Fruit fly (Drosophila melanogaster) whole organism, prepupa: ENCODE data around the gene Rac1.

Source experiments
- Blimp-1 ChIP-seq: fragments of 200-800 bp; sonication (Bioruptor generic); optimal IDR thresholded peaks from 3 replicates; lab custom pipeline; 2017; ENCODE audit warnings: missing biosample characterization, missing genetic modification characterization, mild to moderate bottlenecking, moderate library complexity, missing genetic modification reagents
- CG10631 ChIP-seq: fragments of 200-800 bp; sonication (Bioruptor generic); optimal IDR thresholded peaks from 2 replicates; lab custom pipeline; 2016; ENCODE audit warnings: missing biosample characterization, missing genetic modification characterization
- CG10669 ChIP-seq: fragments of 200-800 bp; sonication (Bioruptor generic); optimal IDR thresholded peaks from 3 replicates; lab custom pipeline; 2018; ENCODE audit warnings: missing biosample characterization, mild to moderate bottlenecking, missing genetic modification characterization, moderate library complexity
- CG11294 ChIP-seq: fragments of 200-800 bp; sonication (Bioruptor generic); IDR thresholded peaks from 2 replicates; pipeline ENCODE4 v1.3.6; 2022; ENCODE audit warnings: missing biosample characterization, missing genetic modification characterization
- CG11762 ChIP-seq: fragments of 200-800 bp; sonication (Bioruptor generic); optimal IDR thresholded peaks from 3 replicates; lab custom pipeline; 2016; ENCODE audit warnings: missing biosample characterization, missing genetic modification characterization; ENCODE audit not compliant: insufficient read depth
- CG11902 ChIP-seq: fragments of 200-800 bp; sonication (Bioruptor generic); optimal IDR thresholded peaks from 3 replicates; lab custom pipeline; 2016; ENCODE audit warnings: missing biosample characterization, missing genetic modification characterization
- CG15336 ChIP-seq: fragments of 200-800 bp; sonication (Bioruptor generic); IDR thresholded peaks from 2 replicates; pipeline ENCODE4 v1.3.6; 2022; ENCODE audit warnings: missing biosample characterization, missing genetic modification characterization
- CG16779 ChIP-seq: fragments of 200-800 bp; sonication (Bioruptor generic); optimal IDR thresholded peaks from 3 replicates; lab custom pipeline; 2017; ENCODE audit warnings: missing biosample characterization, mild to moderate bottlenecking, missing genetic modification characterization
- CG3032 ChIP-seq: fragments of 200-800 bp; optimal IDR thresholded peaks from 2 replicates; lab custom pipeline; 2019; ENCODE audit warnings: missing biosample characterization, mild to moderate bottlenecking, missing genetic modification characterization, moderate library complexity
- CG31627 ChIP-seq: fragments of 200-800 bp; sonication (Bioruptor generic); optimal IDR thresholded peaks from 3 replicates; lab custom pipeline; 2016; ENCODE audit warnings: missing biosample characterization, missing genetic modification characterization
- CG32006 ChIP-seq: fragments of 200-800 bp; sonication (Bioruptor generic); optimal IDR thresholded peaks from 3 replicates; lab custom pipeline; 2017; ENCODE audit warnings: missing biosample characterization, mild to moderate bottlenecking, missing genetic modification characterization
- CG34406 ChIP-seq: fragments of 200-800 bp; sonication (Bioruptor generic); optimal IDR thresholded peaks from 3 replicates; lab custom pipeline; 2016; ENCODE audit warnings: missing biosample characterization, missing genetic modification characterization
- CG3919 ChIP-seq: fragments of 200-800 bp; sonication (Bioruptor generic); optimal IDR thresholded peaks from 3 replicates; lab custom pipeline; 2016; ENCODE audit warnings: missing biosample characterization, missing genetic modification characterization
- CG6163 ChIP-seq: fragments of 200-800 bp; sonication (Bioruptor generic); IDR thresholded peaks from 3 replicates; pipeline ENCODE4 v1.3.6; 2022; ENCODE audit warnings: missing biosample characterization, missing genetic modification characterization
- CG6276 ChIP-seq: fragments of 200-800 bp; sonication (Bioruptor generic); optimal IDR thresholded peaks from 2 replicates; lab custom pipeline; 2017; ENCODE audit warnings: missing biosample characterization, mild to moderate bottlenecking, missing genetic modification characterization
- CG6792 ChIP-seq: fragments of 200-800 bp; sonication (Bioruptor generic); optimal IDR thresholded peaks from 3 replicates; lab custom pipeline; 2016; ENCODE audit warnings: missing biosample characterization, missing genetic modification characterization
- CG6808 ChIP-seq: fragments of 200-800 bp; sonication (Bioruptor generic); optimal IDR thresholded peaks from 3 replicates; lab custom pipeline; 2017; ENCODE audit warnings: missing biosample characterization, missing genetic modification characterization, mild to moderate bottlenecking, moderate library complexity, missing genetic modification reagents
- CG7368 ChIP-seq: fragments of 200-800 bp; sonication (Bioruptor generic); optimal IDR thresholded peaks from 3 replicates; lab custom pipeline; 2016; ENCODE audit warnings: missing biosample characterization, missing genetic modification characterization
- CG8119 ChIP-seq: fragments of 200-800 bp; sonication (Bioruptor generic); IDR thresholded peaks from 3 replicates; pipeline ENCODE4 v1.3.6; 2022; ENCODE audit warnings: missing biosample characterization, missing genetic modification characterization
- CG8319 ChIP-seq: fragments of 200-800 bp; sonication (Bioruptor generic); optimal IDR thresholded peaks from 3 replicates; lab custom pipeline; 2016; ENCODE audit warnings: missing biosample characterization, missing genetic modification characterization
- CG9139 ChIP-seq: fragments of 200-800 bp; sonication (Bioruptor generic); optimal IDR thresholded peaks from 3 replicates; lab custom pipeline; 2017; ENCODE audit warnings: missing biosample characterization, mild to moderate bottlenecking, missing genetic modification characterization
- Eip75B ChIP-seq: fragments of 200-800 bp; sonication (Bioruptor generic); optimal IDR thresholded peaks from 3 replicates; lab custom pipeline; 2016; ENCODE audit warnings: missing biosample characterization, missing genetic modification characterization
- Eip78C ChIP-seq: fragments of 200-800 bp; sonication (Bioruptor generic); peaks from one replicate; lab custom pipeline; 2016; ENCODE audit warnings: missing biosample characterization, missing genetic modification characterization
- Ets21C ChIP-seq: fragments of 200-800 bp; sonication (Bioruptor generic); optimal IDR thresholded peaks from 3 replicates; lab custom pipeline; 2016; ENCODE audit warnings: missing biosample characterization, missing genetic modification characterization
- Ets96B ChIP-seq: fragments of 200-800 bp; optimal IDR thresholded peaks from 2 replicates; lab custom pipeline; 2019; ENCODE audit warnings: missing biosample characterization, mild to moderate bottlenecking, missing genetic modification characterization, moderate library complexity
- Gug ChIP-seq: fragments of 200-800 bp; sonication (Bioruptor generic); IDR thresholded peaks from 2 replicates; pipeline ENCODE4 v1.3.6; 2022; ENCODE audit warnings: missing biosample characterization, missing genetic modification characterization
- Hr38 ChIP-seq: sonication (Bioruptor generic); optimal IDR thresholded peaks from 2 replicates; lab custom pipeline; 2016; ENCODE audit warnings: missing biosample characterization, missing genetic modification characterization
- Hr39 ChIP-seq: fragments of 200-800 bp; sonication (Bioruptor generic); optimal IDR thresholded peaks from 2 replicates; lab custom pipeline; 2016; ENCODE audit warnings: missing biosample characterization, missing genetic modification characterization
- Hr4 ChIP-seq: fragments of 200-800 bp; sonication (Bioruptor generic); optimal IDR thresholded peaks from 3 replicates; lab custom pipeline; 2016; ENCODE audit warnings: missing biosample characterization, missing genetic modification characterization
- Lpt ChIP-seq: fragments of 200-800 bp; sonication (Bioruptor generic); optimal IDR thresholded peaks from 3 replicates; lab custom pipeline; 2016; ENCODE audit warnings: missing biosample characterization, missing genetic modification characterization
- Met ChIP-seq: fragments of 200-800 bp; sonication (Bioruptor generic); optimal IDR thresholded peaks from 3 replicates; lab custom pipeline; 2016; ENCODE audit warnings: missing biosample characterization, missing genetic modification characterization
- OdsH ChIP-seq: fragments of 200-800 bp; sonication (Bioruptor generic); optimal IDR thresholded peaks from 3 replicates; lab custom pipeline; 2016; ENCODE audit warnings: missing biosample characterization, missing genetic modification characterization
- Sox102F ChIP-seq: fragments of 200-800 bp; sonication (Bioruptor generic); optimal IDR thresholded peaks from 2 replicates; lab custom pipeline; 2016; ENCODE audit warnings: missing biosample characterization, mild to moderate bottlenecking, missing genetic modification characterization
- Sox14 ChIP-seq: fragments of 200-800 bp; sonication (Bioruptor generic); optimal IDR thresholded peaks from 3 replicates; lab custom pipeline; 2016; ENCODE audit warnings: missing biosample characterization, missing genetic modification characterization
- Sox15 ChIP-seq: fragments of 200-800 bp; sonication (Bioruptor generic); optimal IDR thresholded peaks from 3 replicates; lab custom pipeline; 2016; ENCODE audit warnings: missing biosample characterization, missing genetic modification characterization
- achi ChIP-seq: fragments of 200-800 bp; sonication (Bioruptor generic); optimal IDR thresholded peaks from 3 replicates; lab custom pipeline; 2016; ENCODE audit warnings: missing biosample characterization, missing genetic modification characterization
- acj6 ChIP-seq: fragments of 200-800 bp; sonication (Bioruptor generic); optimal IDR thresholded peaks from 3 replicates; lab custom pipeline; 2016; ENCODE audit warnings: missing biosample characterization, missing genetic modification characterization
- cyc ChIP-seq: fragments of 200-800 bp; sonication (Bioruptor generic); optimal IDR thresholded peaks from 3 replicates; lab custom pipeline; 2016; ENCODE audit warnings: missing biosample characterization, missing genetic modification characterization
- dac ChIP-seq: fragments of 200-800 bp; sonication (Bioruptor generic); optimal IDR thresholded peaks from 2 replicates; lab custom pipeline; 2017; ENCODE audit warnings: missing biosample characterization, mild to moderate bottlenecking, missing genetic modification characterization
- dsx ChIP-seq: fragments of 200-800 bp; optimal IDR thresholded peaks from 3 replicates; lab custom pipeline; 2019; ENCODE audit warnings: missing biosample characterization, mild to moderate bottlenecking, missing genetic modification characterization, moderate library complexity; ENCODE audit not compliant: poor library complexity, severe bottlenecking
- eg ChIP-seq: fragments of 200-800 bp; sonication (Bioruptor generic); IDR thresholded peaks from 3 replicates; pipeline ENCODE4 v1.3.6; 2022; ENCODE audit warnings: missing biosample characterization, missing genetic modification characterization
- esn ChIP-seq: fragments of 200-800 bp; sonication (Bioruptor generic); optimal IDR thresholded peaks from 2 replicates; lab custom pipeline; 2016; ENCODE audit warnings: missing biosample characterization, mild to moderate bottlenecking, missing genetic modification characterization, moderate library complexity
- lz ChIP-seq: fragments of 200-800 bp; sonication (Bioruptor generic); optimal IDR thresholded peaks from 3 replicates; lab custom pipeline; 2016; ENCODE audit warnings: missing biosample characterization, missing genetic modification characterization
- spab ChIP-seq: fragments of 200-800 bp; sonication (Bioruptor generic); optimal IDR thresholded peaks from 2 replicates; lab custom pipeline; 2017; ENCODE audit warnings: missing biosample characterization, mild to moderate bottlenecking, missing genetic modification characterization, missing genetic modification reagents
- svp ChIP-seq: fragments of 200-800 bp; sonication (Bioruptor generic); peaks from one replicate; lab custom pipeline; 2016; ENCODE audit warnings: missing biosample characterization, missing genetic modification characterization
- topi ChIP-seq: fragments of 200-800 bp; sonication (Bioruptor generic); optimal IDR thresholded peaks from 3 replicates; lab custom pipeline; 2016; ENCODE audit warnings: missing biosample characterization, missing genetic modification characterization
- vri ChIP-seq: fragments of 200-800 bp; sonication (Bioruptor generic); optimal IDR thresholded peaks from 3 replicates; lab custom pipeline; 2016; ENCODE audit warnings: missing biosample characterization, mild to moderate bottlenecking, missing genetic modification characterization

Gene Rac1

dm6 chr3L:1335989-1336961 lies 33.8 kb upstream of the Rac1 start (continued):
- TF ChIP-seq Gug (GFP tag; lab: Robert Waterston, UW) (no peak), CG10631 (no peak), CG32006 (no peak), CG9139 (GFP tag; lab: Kevin White, UChicago) (no peak), Met (GFP tag; lab: Kevin White, UChicago) (no peak), spab (GFP tag; lab: Kevin White, UChicago) (no peak), Sox102F (no peak), OdsH (GFP tag; lab: Kevin White, UChicago) (no peak), CG6276 (GFP tag; lab: Kevin White, UChicago) (no peak), Eip78C (peak; percentile 64), CG6808 (GFP tag; lab: Kevin White, UChicago) (no peak), Ets96B (tag; lab: Kevin White, UChicago) (no peak), dac (GFP tag; lab: Kevin White, UChicago) (no peak), CG16779 (tag; lab: Kevin White, UChicago) (no peak), Sox15 (GFP tag; lab: Kevin White, UChicago) (no peak)

DNA sequence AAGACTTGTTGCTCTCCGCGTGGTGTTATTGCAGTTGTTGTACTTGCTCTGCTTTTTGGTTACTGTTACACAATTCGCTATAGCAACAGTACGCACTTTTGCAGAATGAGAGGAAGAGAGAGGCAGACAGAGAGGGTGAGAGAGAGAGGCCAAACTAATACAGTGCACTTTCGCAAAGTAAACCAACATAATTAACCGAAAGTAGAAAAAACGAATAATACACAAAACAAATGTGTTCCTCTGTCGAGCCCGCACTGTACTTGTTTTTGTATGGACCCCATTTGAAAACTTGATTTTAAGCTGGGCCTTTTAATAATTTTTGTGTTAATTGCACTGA lies 32.9 kb upstream of the Rac1 start:
- TF ChIP-seq Sox14 (GFP tag; lab: Kevin White, UChicago) (peak; percentile 67), lz (GFP tag; lab: Kevin White, UChicago) (peak; percentile 61), Hr4 (peak; percentile 86), CG8319 (no peak), Ets96B (tag; lab: Kevin White, UChicago) (no peak), dac (GFP tag; lab: Kevin White, UChicago) (peak; percentile 27), Lpt (GFP tag; lab: Kevin White, UChicago) (peak; percentile 62), topi (GFP tag; lab: Kevin White, UChicago) (peak; percentile 63), Sox15 (GFP tag; lab: Kevin White, UChicago) (no peak), OdsH (GFP tag; lab: Kevin White, UChicago) (peak; percentile 59), CG10669 (GFP tag; lab: Kevin White, UChicago) (peak; percentile 16), acj6 (peak; percentile 57), cyc (GFP tag; lab: Kevin White, UChicago) (peak; percentile 56), esn (GFP tag; lab: Kevin White, UChicago) (peak; percentile 68), svp (GFP tag; lab: Kevin White, UChicago) (peak; percentile 88), CG31627 (GFP tag; lab: Kevin White, UChicago) (peak; percentile 60), CG7368 (peak; percentile 41), Eip78C (peak; percentile 94), Hr38 (GFP tag; lab: Kevin White, UChicago) (no peak), Eip75B (GFP tag; lab: Kevin White, UChicago) (peak; percentile 46), Ets21C (GFP tag; lab: Kevin White, UChicago) (no peak), achi (peak; percentile 58), CG3032 (tag; lab: Kevin White, UChicago) (no peak), CG3919 (GFP tag; lab: Kevin White, UChicago) (peak; percentile 69), CG15336 (GFP tag; lab: Robert Waterston, UW) (peak; percentile 86), Blimp-1 (GFP tag; lab: Kevin White, UChicago) (no peak), Gug (GFP tag; lab: Robert Waterston, UW) (peak; percentile 70), Hr39 (GFP tag; lab: Kevin White, UChicago) (peak; percentile 65), CG6163 (peak; percentile 81), Sox102F (peak; percentile 51), eg (peak; percentile 85), CG6792 (GFP tag; lab: Kevin White, UChicago) (peak; percentile 17), CG34406 (GFP tag; lab: Kevin White, UChicago) (peak; percentile 24), CG11762 (peak; percentile 26), CG11294 (GFP tag; lab: Robert Waterston, UW) (peak; percentile 81), CG11902 (GFP tag; lab: Kevin White, UChicago) (no peak), CG16779 (tag; lab: Kevin White, UChicago) (no peak), vri (peak; percentile 90), CG10631 (peak; percentile 26), CG8119 (peak; percentile 61; the same call in 1 of the 3 replicates), CG32006 (peak; percentile 67), dsx (no peak), CG9139 (GFP tag; lab: Kevin White, UChicago) (no peak)
